Worm (Caenorhabditis elegans) whole organism, young adult: Measurements from ENCODE around the gene dao-3.

Source experiments
- F22D6.2 ChIP-seq: sonication (generic microtip); optimal IDR thresholded peaks from 2 replicates; lab custom pipeline; 2016; ENCODE audit warnings: mild to moderate bottlenecking, missing genetic modification characterization, missing compliant biosample characterization
- K11D2.4 ChIP-seq: fragments of 200-800 bp; sonication (Bioruptor generic); IDR thresholded peaks from 2 replicates; pipeline ENCODE4 v1.3.6; 2022; ENCODE audit warnings: missing genetic modification reagents, missing genetic modification characterization, missing compliant biosample characterization
- K12H6.12 ChIP-seq: fragments of 200-800 bp; sonication (Bioruptor generic); optimal IDR thresholded peaks from 2 replicates; lab custom pipeline; 2018; ENCODE audit warnings: mild to moderate bottlenecking, missing genetic modification characterization, missing compliant biosample characterization
- ama-1 ChIP-seq, 3 experiments: fragments of 150-350 bp in 1 of 3; sonication (generic microtip) in 2 of 3; optimal IDR thresholded peaks; 2 replicates each; lab custom pipeline; 2014 to 2018; ENCODE audit warnings: missing biosample characterization in 2 of 3, missing genetic modification characterization in 2 of 3, missing genetic modification reagents in 2 of 3
- bed-1 ChIP-seq: fragments of 200-800 bp; sonication (Bioruptor generic); IDR thresholded peaks from 2 replicates; pipeline ENCODE4 v1.3.6; 2022; ENCODE audit warnings: missing genetic modification reagents, missing genetic modification characterization, missing compliant biosample characterization
- egl-44 ChIP-seq: fragments of 200-800 bp; sonication (Bioruptor generic); IDR thresholded peaks from 2 replicates; pipeline ENCODE4 v1.3.6; 2022; ENCODE audit warnings: missing genetic modification reagents, missing genetic modification characterization, missing compliant biosample characterization
- ekl-4 ChIP-seq: fragments of 200-800 bp; sonication (Bioruptor generic); IDR thresholded peaks from 2 replicates; pipeline ENCODE4 v1.3.6; 2022; ENCODE audit warnings: missing genetic modification reagents, missing genetic modification characterization, missing compliant biosample characterization
- hlh-26 ChIP-seq: fragments of 200-800 bp; sonication (Bioruptor generic); conservative IDR thresholded peaks from 2 replicates; pipeline ENCODE4 v1.3.6; 2022; ENCODE audit warnings: missing genetic modification reagents, missing genetic modification characterization, missing compliant biosample characterization
- lin-35 ChIP-seq, 3 experiments: fragments of 150-350 bp in 2 of 3; sonication (generic microtip) in 1 of 3; optimal IDR thresholded peaks; 2 replicates each; lab custom pipeline; 2014 to 2018; ENCODE audit warnings: missing biosample characterization in 3 of 3, missing genetic modification characterization in 3 of 3, missing genetic modification reagents in 3 of 3
- madf-6 ChIP-seq: fragments of 200-800 bp; sonication (Bioruptor generic); IDR thresholded peaks from 2 replicates; pipeline ENCODE4 v1.3.6; 2022; ENCODE audit warnings: missing genetic modification reagents, missing genetic modification characterization, missing compliant biosample characterization
- nhr-90 ChIP-seq: sonication (generic microtip); optimal IDR thresholded peaks from 2 replicates; lab custom pipeline; 2016; ENCODE audit warnings: missing genotype, mild to moderate bottlenecking, missing genetic modification characterization, missing compliant biosample characterization
- somi-1 ChIP-seq: fragments of 200-800 bp; sonication (Bioruptor generic); optimal IDR thresholded peaks from 2 replicates; lab custom pipeline; 2018; ENCODE audit warnings: mild to moderate bottlenecking, missing genetic modification characterization, missing compliant biosample characterization
- unc-62 ChIP-seq: fragments of 150-350 bp; optimal IDR thresholded peaks from 2 replicates; lab custom pipeline; 2014; ENCODE audit warnings: missing biosample characterization, missing genetic modification reagents, missing genetic modification characterization
- ztf-22 ChIP-seq: fragments of 200-800 bp; sonication (Bioruptor generic); optimal IDR thresholded peaks from 2 replicates; lab custom pipeline; 2018; ENCODE audit warnings: mild to moderate bottlenecking, missing genetic modification characterization, moderate library complexity, missing compliant biosample characterization

DNA sequence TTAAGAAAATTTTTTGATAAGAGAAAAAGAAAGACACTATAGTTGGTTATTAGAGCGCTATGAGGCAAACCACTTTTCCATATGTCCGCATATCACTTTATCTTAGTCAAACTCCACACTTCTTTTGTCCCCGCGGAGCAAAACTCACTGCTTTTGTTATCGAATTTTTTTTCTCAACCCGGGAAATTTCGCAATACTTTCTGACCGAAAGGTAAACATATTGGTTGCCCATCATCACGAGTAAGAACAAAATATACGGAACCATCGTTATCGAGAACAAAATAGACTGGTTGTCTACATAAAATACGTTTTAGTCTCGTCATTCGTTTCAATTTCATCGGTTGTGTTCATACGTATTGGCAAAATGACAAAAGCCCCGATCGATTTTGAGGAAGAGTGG lies 17.1 kb downstream of the dao-3 start, which contains the start of gene C18A11.1:
- TF ChIP-seq lin-35 (GFP tag; optimal IDR thresholded peaks at IDR 0.05; lab: Kevin White, UChicago): no peak
- no peak for TF ChIP-seq K12H6.12 (tag; lab: Kevin White, UChicago)
- TF ChIP-seq ekl-4 (GFP tag; lab: Robert Waterston, UW): no peak
- TF ChIP-seq K11D2.4 (GFP tag; lab: Robert Waterston, UW): no peak
- TF ChIP-seq ama-1 (optimal IDR thresholded peaks at IDR 0.05; lab: Kevin White, UChicago): no peak
- TF ChIP-seq ama-1 (GFP tag; optimal IDR thresholded peaks at IDR 0.05; lab: Kevin White, UChicago): no peak
- no peak for TF ChIP-seq bed-1 (GFP tag; lab: Robert Waterston, UW)
- no peak for TF ChIP-seq F22D6.2 (tag; lab: Kevin White, UChicago)
- TF ChIP-seq unc-62: no peak
- no peak for TF ChIP-seq egl-44 (GFP tag; lab: Robert Waterston, UW)
- no peak for TF ChIP-seq nhr-90
- TF ChIP-seq madf-6 (GFP tag; lab: Robert Waterston, UW): no peak
- no peak for TF ChIP-seq hlh-26 (GFP tag; lab: Robert Waterston, UW)
- TF ChIP-seq somi-1: no peak
- peak; percentile 37 for TF ChIP-seq ztf-22 (GFP tag; lab: Kevin White, UChicago)
